Worm (Caenorhabditis elegans) whole organism, young adult: ENCODE data around the gene aex-4.

ENCODE experiments used
- B0261.1 ChIP-seq: sonication (generic microtip); optimal IDR thresholded peaks from 2 replicates; lab custom pipeline; 2016; ENCODE audit warnings: mild to moderate bottlenecking, missing genetic modification characterization, moderate library complexity, missing compliant biosample characterization
- C06A6.2 ChIP-seq: fragments of 200-800 bp; sonication (Bioruptor generic); conservative IDR thresholded peaks from 2 replicates; pipeline ENCODE4 v1.3.6; 2022; ENCODE audit warnings: missing genetic modification characterization, missing compliant biosample characterization
- C17E4.6 ChIP-seq: fragments of 200-800 bp; sonication (Bioruptor generic); IDR thresholded peaks from 2 replicates; pipeline ENCODE4 v1.3.6; 2022; ENCODE audit warnings: missing genetic modification reagents, missing genetic modification characterization, missing compliant biosample characterization
- F39B2.1 ChIP-seq: fragments of 200-800 bp; sonication (Bioruptor generic); IDR thresholded peaks from 2 replicates; pipeline ENCODE4 v1.3.6; 2022; ENCODE audit warnings: missing genetic modification reagents, missing genetic modification characterization, missing compliant biosample characterization
- F55B11.4 ChIP-seq: sonication (generic microtip); optimal IDR thresholded peaks from 2 replicates; lab custom pipeline; 2016; ENCODE audit warnings: missing compliant biosample characterization, missing genetic modification characterization, borderline replicate concordance; ENCODE audit not compliant: insufficient read depth
- K12H6.12 ChIP-seq: fragments of 200-800 bp; sonication (Bioruptor generic); optimal IDR thresholded peaks from 2 replicates; lab custom pipeline; 2018; ENCODE audit warnings: mild to moderate bottlenecking, missing genetic modification characterization, missing compliant biosample characterization
- Y53F4B.3 ChIP-seq: fragments of 200-800 bp; sonication (Bioruptor generic); IDR thresholded peaks from 2 replicates; pipeline ENCODE4 v1.3.6; 2022; ENCODE audit warnings: missing genetic modification reagents, missing genetic modification characterization, missing compliant biosample characterization
- Y95B8A.8 ChIP-seq: fragments of 200-800 bp; sonication (Bioruptor generic); IDR thresholded peaks from 2 replicates; pipeline ENCODE4 v1.3.6; 2022; ENCODE audit warnings: missing genetic modification reagents, missing genetic modification characterization, missing compliant biosample characterization
- aptf-3 ChIP-seq: fragments of 200-800 bp; sonication (Bioruptor generic); IDR thresholded peaks from 2 replicates; pipeline ENCODE4 v1.3.6; 2022; ENCODE audit warnings: missing genetic modification characterization, missing compliant biosample characterization
- atf-7 ChIP-seq: sonication (generic microtip); optimal IDR thresholded peaks from 2 replicates; lab custom pipeline; 2017; ENCODE audit warnings: mild to moderate bottlenecking, missing genetic modification characterization, missing compliant biosample characterization
- attf-3 ChIP-seq: fragments of 200-800 bp; sonication (Bioruptor generic); conservative IDR thresholded peaks from 2 replicates; pipeline ENCODE4 v1.3.6; 2022; ENCODE audit warnings: missing genetic modification reagents, missing genetic modification characterization, missing compliant biosample characterization
- attf-6 ChIP-seq: fragments of 200-800 bp; sonication (Bioruptor generic); IDR thresholded peaks from 2 replicates; pipeline ENCODE4 v1.3.6; 2022; ENCODE audit warnings: missing genetic modification reagents, missing genetic modification characterization, missing compliant biosample characterization
- bed-1 ChIP-seq: fragments of 200-800 bp; sonication (Bioruptor generic); IDR thresholded peaks from 2 replicates; pipeline ENCODE4 v1.3.6; 2022; ENCODE audit warnings: missing genetic modification reagents, missing genetic modification characterization, missing compliant biosample characterization
- bed-2 ChIP-seq: fragments of 200-800 bp; sonication (Bioruptor generic); IDR thresholded peaks from 2 replicates; pipeline ENCODE4 v1.3.6; 2022; ENCODE audit warnings: missing genetic modification reagents, missing genetic modification characterization, missing compliant biosample characterization
- ccch-3 ChIP-seq: fragments of 200-800 bp; sonication (Bioruptor generic); optimal IDR thresholded peaks from 2 replicates; lab custom pipeline; 2018; ENCODE audit warnings: mild to moderate bottlenecking, missing genetic modification characterization, missing compliant biosample characterization
- dpl-1 ChIP-seq: fragments of 150-350 bp; optimal IDR thresholded peaks from 2 replicates; lab custom pipeline; 2014; ENCODE audit warnings: missing biosample characterization, missing genetic modification reagents, missing genetic modification characterization
- efl-1 ChIP-seq: fragments of 150-350 bp; optimal IDR thresholded peaks from 2 replicates; lab custom pipeline; 2014; ENCODE audit warnings: missing biosample characterization, missing genetic modification reagents, missing genetic modification characterization
- ets-4 ChIP-seq: fragments of 200-800 bp; sonication (Bioruptor generic); optimal IDR thresholded peaks from 2 replicates; lab custom pipeline; 2018; ENCODE audit warnings: mild to moderate bottlenecking, missing genetic modification characterization, missing compliant biosample characterization
- gei-17 ChIP-seq: fragments of 200-800 bp; sonication (Bioruptor generic); optimal IDR thresholded peaks from 2 replicates; lab custom pipeline; 2018; ENCODE audit warnings: mild to moderate bottlenecking, missing genetic modification characterization, missing compliant biosample characterization
- hlh-12 ChIP-seq: sonication (generic microtip); optimal IDR thresholded peaks from 2 replicates; lab custom pipeline; 2016; ENCODE audit warnings: missing genetic modification characterization, missing compliant biosample characterization
- let-526 ChIP-seq: fragments of 200-800 bp; sonication (Bioruptor generic); IDR thresholded peaks from 2 replicates; pipeline ENCODE4 v1.3.6; 2022; ENCODE audit warnings: missing genetic modification reagents, missing genetic modification characterization, missing compliant biosample characterization
- let-607 ChIP-seq, 2 experiments: fragments of 200-800 bp in 1 of 2; sonication (Bioruptor generic) in 1 of 2; sonication (generic microtip) in 1 of 2; optimal IDR thresholded peaks; 2 replicates each; lab custom pipeline; 2016 to 2018; ENCODE audit warnings: mild to moderate bottlenecking in 2 of 2, missing compliant biosample characterization in 2 of 2, missing genetic modification characterization in 2 of 2, moderate library complexity in 2 of 2, missing genotype in 1 of 2
- lir-1 ChIP-seq: fragments of 200-800 bp; sonication (Bioruptor generic); conservative IDR thresholded peaks from 2 replicates; pipeline ENCODE4 v1.3.6; 2022; ENCODE audit warnings: missing genetic modification reagents, missing genetic modification characterization, missing compliant biosample characterization
- lsl-1 ChIP-seq: fragments of 200-800 bp; sonication (Bioruptor generic); optimal IDR thresholded peaks from 2 replicates; lab custom pipeline; 2018; ENCODE audit warnings: mild to moderate bottlenecking, missing genetic modification characterization, moderate library complexity, missing compliant biosample characterization
- madf-10 ChIP-seq: sonication (generic microtip); optimal IDR thresholded peaks from 2 replicates; lab custom pipeline; 2016; ENCODE audit warnings: mild to moderate bottlenecking, missing genetic modification characterization, missing compliant biosample characterization
- mes-4 ChIP-seq: sonication (generic microtip); optimal IDR thresholded peaks from 2 replicates; lab custom pipeline; 2016; ENCODE audit warnings: missing genotype, missing genetic modification characterization, missing compliant biosample characterization
- nfya-1 ChIP-seq: sonication (generic microtip); optimal IDR thresholded peaks from 2 replicates; lab custom pipeline; 2017; ENCODE audit warnings: antibody characterized with exemption, missing compliant biosample characterization, missing genetic modification characterization, borderline replicate concordance; ENCODE audit not compliant: insufficient read depth
- nfya-2 ChIP-seq: fragments of 200-800 bp; sonication (Bioruptor generic); IDR thresholded peaks from 2 replicates; pipeline ENCODE4 v1.3.6; 2022; ENCODE audit warnings: missing genetic modification reagents, missing genetic modification characterization, missing compliant biosample characterization
- nhr-179 ChIP-seq: sonication (generic microtip); optimal IDR thresholded peaks from 2 replicates; lab custom pipeline; 2016; ENCODE audit warnings: mild to moderate bottlenecking, missing genetic modification characterization, missing compliant biosample characterization
- pbrm-1 ChIP-seq: fragments of 200-800 bp; sonication (Bioruptor generic); IDR thresholded peaks from 2 replicates; pipeline ENCODE4 v1.3.6; 2022; ENCODE audit warnings: missing genetic modification reagents, missing genetic modification characterization, missing compliant biosample characterization
- rec-8 ChIP-seq, 2 experiments: sonication (generic microtip); optimal IDR thresholded peaks; 2 replicates each; lab custom pipeline; 2016; ENCODE audit warnings: mild to moderate bottlenecking in 2 of 2, missing genetic modification characterization in 2 of 2, missing genetic modification reagents in 2 of 2, missing genotype in 2 of 2, missing biosample characterization in 1 of 2, missing compliant biosample characterization in 1 of 2, moderate library complexity in 1 of 2
- tbx-9 ChIP-seq: sonication (generic microtip); optimal IDR thresholded peaks from 2 replicates; lab custom pipeline; 2016; ENCODE audit warnings: borderline replicate concordance, missing genetic modification characterization, inconsistent platforms, missing compliant biosample characterization
- unc-130 ChIP-seq: sonication (generic microtip); optimal IDR thresholded peaks from 2 replicates; lab custom pipeline; 2016; ENCODE audit warnings: missing genetic modification reagents, missing genetic modification characterization, missing compliant biosample characterization
- unc-62 ChIP-seq: fragments of 150-350 bp; optimal IDR thresholded peaks from 2 replicates; lab custom pipeline; 2014; ENCODE audit warnings: missing biosample characterization, missing genetic modification reagents, missing genetic modification characterization
- zfh-2 ChIP-seq: fragments of 200-800 bp; sonication (Bioruptor generic); conservative IDR thresholded peaks from 2 replicates; pipeline ENCODE4 v1.3.6; 2022; ENCODE audit warnings: missing genetic modification reagents, missing genetic modification characterization, missing compliant biosample characterization
- ztf-22 ChIP-seq: fragments of 200-800 bp; sonication (Bioruptor generic); optimal IDR thresholded peaks from 2 replicates; lab custom pipeline; 2018; ENCODE audit warnings: mild to moderate bottlenecking, missing genetic modification characterization, moderate library complexity, missing compliant biosample characterization

aex-4 gene

DNA sequence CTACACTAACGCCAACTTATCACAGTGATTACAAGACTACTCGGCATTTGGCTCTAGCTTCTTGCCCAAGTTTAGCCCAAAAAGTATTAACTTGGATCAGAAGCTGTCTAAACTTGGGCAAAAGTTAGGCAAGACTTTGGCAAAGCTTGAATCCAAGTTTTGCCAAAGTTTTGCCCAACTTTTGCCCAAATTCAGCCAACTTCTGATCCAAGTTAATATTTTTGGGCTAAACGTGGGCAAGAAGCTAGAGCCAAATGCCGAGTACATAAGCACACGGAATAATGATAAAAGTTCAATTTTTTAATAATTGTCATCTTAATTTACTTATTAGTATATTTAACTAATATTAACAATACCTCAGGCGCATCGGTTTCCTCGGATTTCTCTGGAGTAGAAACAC is 26.0 kb downstream of the aex-4 start:
- TF ChIP-seq bed-1 (0 out of 2 replicates have a peak, but pooled peaks have one; percentile 56), nfya-2 (GFP tag; lab: Robert Waterston, UW) (peak; percentile 58; the same call in 1 of the 2 replicates)
- TF ChIP-seq, all 124 proteins: peak for 2; not testable (repeated sequence) for 122

DNA sequence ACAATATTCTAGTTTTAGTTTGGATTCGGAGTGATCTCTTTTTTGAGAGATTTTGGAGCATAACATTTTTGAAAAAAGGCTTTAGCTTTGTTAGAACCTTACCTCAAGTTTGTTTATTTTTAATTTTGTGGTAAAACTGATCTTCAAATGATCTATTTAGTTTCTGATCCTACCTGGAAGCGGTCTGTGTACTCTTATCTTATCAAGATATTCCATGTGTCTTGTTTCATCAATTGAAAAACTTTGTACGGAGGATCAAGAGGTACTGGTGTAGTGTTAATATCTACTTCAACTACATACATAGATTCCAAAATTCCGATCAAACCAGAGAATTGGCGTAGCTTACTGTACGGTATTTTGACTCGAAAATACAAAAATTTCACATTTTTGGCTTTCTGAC is 26.7 kb downstream of the aex-4 start:
- TF ChIP-seq Y95B8A.8 (GFP tag; lab: Robert Waterston, UW) (no peak), ccch-3 (GFP tag; lab: Kevin White, UChicago) (no peak), C06A6.2 (no peak), C17E4.6 (GFP tag; lab: Robert Waterston, UW) (no peak), hlh-12 (no peak), madf-10 (tag; lab: Kevin White, UChicago) (no peak)

DNA sequence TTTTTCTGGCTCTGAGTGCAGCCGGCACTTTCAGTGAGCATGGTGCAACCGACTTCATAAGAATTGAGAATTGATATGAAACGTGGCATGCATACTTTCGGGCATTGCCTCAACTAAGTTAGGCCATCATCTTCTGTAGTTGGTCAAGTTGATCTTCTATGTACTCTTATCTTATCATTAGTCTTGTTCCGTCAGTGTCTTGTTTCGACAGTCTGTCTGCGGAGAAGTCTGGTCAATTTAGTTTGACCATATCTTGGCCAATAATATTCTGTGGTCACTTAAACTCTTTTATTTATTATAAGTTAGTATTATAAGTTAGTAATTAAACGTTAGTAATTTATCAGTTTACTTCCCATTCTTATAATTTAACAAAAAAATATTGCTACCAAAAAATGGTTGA is 27.2 kb downstream of the aex-4 start:
- TF ChIP-seq atf-7 (tag; lab: Kevin White, UChicago) (no peak), unc-62 (no peak), K12H6.12 (tag; lab: Kevin White, UChicago) (no peak), nhr-179 (tag; lab: Kevin White, UChicago) (no peak), F39B2.1 (no peak), tbx-9 (tag; lab: Kevin White, UChicago) (no peak), nfya-1 (tag; lab: Kevin White, UChicago) (no peak), ztf-22 (no peak), rec-8 (tag; optimal IDR thresholded peaks at IDR 0.05; lab: Kevin White, UChicago) (no peak), mes-4 (tag; lab: Kevin White, UChicago) (no peak), pbrm-1 (GFP tag; lab: Robert Waterston, UW) (no peak), unc-130 (no peak), attf-3 (GFP tag; lab: Robert Waterston, UW) (no peak), Y53F4B.3 (GFP tag; lab: Robert Waterston, UW) (no peak), Y95B8A.8 (GFP tag; lab: Robert Waterston, UW) (no peak), ets-4 (GFP tag; lab: Kevin White, UChicago) (no peak)

DNA sequence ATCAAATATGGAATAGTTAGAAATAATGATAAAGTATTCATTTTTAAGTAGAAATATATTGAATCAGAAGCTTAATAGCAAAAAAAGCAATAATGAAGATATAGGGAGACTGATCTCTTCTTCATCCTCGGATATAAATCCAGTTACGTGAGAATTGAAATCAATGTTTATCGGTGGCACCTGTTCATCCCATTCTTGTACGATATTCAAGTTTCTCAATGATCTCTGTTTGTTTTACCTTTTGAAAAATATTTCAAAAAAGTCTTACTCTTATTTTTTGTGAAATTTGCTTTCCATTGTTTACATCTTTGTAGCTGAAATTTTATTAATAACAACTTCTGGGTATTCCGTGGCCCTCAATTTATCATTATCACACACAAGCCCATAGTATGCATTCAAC is 29.3 kb downstream of the aex-4 start, which contains the start of gene T14G12.12:
TSS of gene T14G12.12 (minus strand) at position 101 of the 400 bp plus-strand sequence.
- TF ChIP-seq F39B2.1 (no peak), nhr-179 (tag; lab: Kevin White, UChicago) (no peak), B0261.1 (tag; lab: Kevin White, UChicago) (no peak), let-607 (tag; optimal IDR thresholded peaks at IDR 0.05; lab: Kevin White, UChicago) (no peak), dpl-1 (no peak), let-526 (GFP tag; lab: Robert Waterston, UW) (no peak), efl-1 (GFP tag; lab: Kevin White, UChicago) (no peak), gei-17 (GFP tag; lab: Kevin White, UChicago) (no peak), K12H6.12 (tag; lab: Kevin White, UChicago) (no peak), aptf-3 (GFP tag; lab: Robert Waterston, UW) (no peak), ets-4 (GFP tag; lab: Kevin White, UChicago) (no peak), bed-2 (no peak), F55B11.4 (tag; lab: Kevin White, UChicago) (no peak), lir-1 (no peak), zfh-2 (GFP tag; lab: Robert Waterston, UW) (no peak), attf-6 (GFP tag; lab: Robert Waterston, UW) (no peak), lsl-1 (GFP tag; lab: Kevin White, UChicago) (no peak)
